Worm (Caenorhabditis elegans) whole organism, L1 larva: Measurements from ENCODE around the gene F56D6.20.
"Not testable (repeated sequence)": the region's sequence is repeated elsewhere in the genome, so short reads cannot be mapped to it uniquely, and the experiment has no call there.

ENCODE experiments used
- C16A3.4 ChIP-seq: fragments of 150-350 bp; optimal IDR thresholded peaks from 2 replicates; lab custom pipeline; 2014; ENCODE audit warnings: missing biosample characterization, missing genetic modification characterization
- alr-1 ChIP-seq: fragments of 200-800 bp; sonication (Bioruptor generic); optimal IDR thresholded peaks from 2 replicates; lab custom pipeline; 2018; ENCODE audit warnings: borderline replicate concordance, mild to moderate bottlenecking, missing genetic modification characterization, missing compliant biosample characterization
- ceh-8 ChIP-seq: fragments of 200-800 bp; sonication (Bioruptor generic); optimal IDR thresholded peaks from 2 replicates; lab custom pipeline; 2018; ENCODE audit warnings: mild to moderate bottlenecking, missing genetic modification characterization, moderate library complexity, missing compliant biosample characterization
- ceh-90 ChIP-seq: sonication (generic microtip); optimal IDR thresholded peaks from 2 replicates; lab custom pipeline; 2016; ENCODE audit warnings: missing genetic modification characterization, missing compliant biosample characterization
- efl-1 ChIP-seq, 4 experiments: fragments of 150-350 bp; optimal IDR thresholded peaks in 3 of 4; peaks in 1 of 4; 1 replicate in 1 of 4; 2 replicates in 3 of 4; lab custom pipeline; 2014; ENCODE audit warnings: missing biosample characterization in 2 of 4, missing genetic modification characterization in 2 of 4, missing genetic modification reagents in 2 of 4
- efl-3 ChIP-seq: fragments of 200-800 bp; sonication (Bioruptor generic); optimal IDR thresholded peaks from 2 replicates; lab custom pipeline; 2018; ENCODE audit warnings: mild to moderate bottlenecking, missing genetic modification characterization, missing compliant biosample characterization
- elt-2 ChIP-seq: sonication (generic microtip); optimal IDR thresholded peaks from 2 replicates; lab custom pipeline; 2016; ENCODE audit warnings: missing genetic modification characterization, mild to moderate bottlenecking, inconsistent platforms, missing compliant biosample characterization, missing genetic modification reagents
- elt-3 ChIP-seq, 6 experiments: fragments of 150-350 bp in 1 of 6; sonication (generic microtip); optimal IDR thresholded peaks; 2 replicates each; lab custom pipeline; 2017 to 2018; ENCODE audit warnings: missing biosample characterization in 6 of 6, missing genetic modification characterization in 6 of 6, inconsistent platforms in 1 of 6
- ets-5 ChIP-seq: fragments of 200-800 bp; sonication (Bioruptor generic); IDR thresholded peaks from 2 replicates; pipeline ENCODE4 v1.3.6; 2022; ENCODE audit warnings: missing genetic modification characterization, missing compliant biosample characterization
- hlh-17 ChIP-seq: fragments of 200-800 bp; sonication (Bioruptor generic); optimal IDR thresholded peaks from 2 replicates; lab custom pipeline; 2018; ENCODE audit warnings: missing genetic modification characterization, mild to moderate bottlenecking, missing compliant biosample characterization, moderate library complexity, borderline replicate concordance
- isw-1 ChIP-seq: fragments of 200-800 bp; sonication (Bioruptor generic); IDR thresholded peaks from 2 replicates; pipeline ENCODE4 v1.3.6; 2022; ENCODE audit warnings: missing genetic modification characterization, missing compliant biosample characterization
- jun-1 ChIP-seq: fragments of 150-350 bp; optimal IDR thresholded peaks from 2 replicates; lab custom pipeline; 2014; ENCODE audit warnings: missing biosample characterization, missing genetic modification reagents, missing genetic modification characterization
- lin-15B ChIP-seq: fragments of 150-350 bp; sonication (generic microtip); optimal IDR thresholded peaks from 3 replicates; lab custom pipeline; 2014; ENCODE audit warnings: missing biosample characterization, missing genetic modification characterization
- lin-35 ChIP-seq, 2 experiments: fragments of 150-350 bp; optimal IDR thresholded peaks; 2 replicates each; lab custom pipeline; 2014; ENCODE audit warnings: missing biosample characterization in 2 of 2, missing genetic modification characterization in 2 of 2, missing genetic modification reagents in 2 of 2
- mep-1 ChIP-seq: fragments of 150-350 bp; optimal IDR thresholded peaks from 2 replicates; lab custom pipeline; 2014; ENCODE audit warnings: missing biosample characterization, missing genetic modification characterization
- nhr-20 ChIP-seq: sonication (generic microtip); optimal IDR thresholded peaks from 2 replicates; lab custom pipeline; 2016; ENCODE audit warnings: mild to moderate bottlenecking, missing genetic modification characterization, missing compliant biosample characterization
- nhr-237 ChIP-seq: fragments of 150-350 bp; optimal IDR thresholded peaks from 2 replicates; lab custom pipeline; 2014; ENCODE audit warnings: missing biosample characterization, missing genetic modification characterization
- nhr-47 ChIP-seq: sonication (generic microtip); optimal IDR thresholded peaks from 2 replicates; lab custom pipeline; 2016; ENCODE audit warnings: mild to moderate bottlenecking, missing genetic modification characterization, moderate library complexity, missing compliant biosample characterization
- nhr-76 ChIP-seq: sonication (generic microtip); optimal IDR thresholded peaks from 2 replicates; lab custom pipeline; 2017; ENCODE audit warnings: missing biosample characterization, missing genetic modification characterization
- pqm-1 ChIP-seq: sonication (generic microtip); optimal IDR thresholded peaks from 3 replicates; lab custom pipeline; 2017; ENCODE audit warnings: missing biosample characterization, missing genetic modification characterization
- rnt-1 ChIP-seq: sonication (generic microtip); optimal IDR thresholded peaks from 2 replicates; lab custom pipeline; 2016; ENCODE audit warnings: mild to moderate bottlenecking, missing genetic modification characterization, moderate library complexity, missing compliant biosample characterization
- sup-37 ChIP-seq: fragments of 200-800 bp; sonication (Bioruptor generic); optimal IDR thresholded peaks from 2 replicates; lab custom pipeline; 2018; ENCODE audit warnings: mild to moderate bottlenecking, missing genetic modification characterization, missing compliant biosample characterization
- unc-62 ChIP-seq: fragments of 150-350 bp; optimal IDR thresholded peaks from 2 replicates; lab custom pipeline; 2014; ENCODE audit warnings: missing biosample characterization, missing genetic modification reagents, missing genetic modification characterization
- zag-1 ChIP-seq: fragments of 150-350 bp; optimal IDR thresholded peaks from 2 replicates; lab custom pipeline; 2014; ENCODE audit warnings: missing biosample characterization, missing genetic modification characterization
- zip-4 ChIP-seq: fragments of 200-800 bp; sonication (Bioruptor generic); optimal IDR thresholded peaks from 2 replicates; lab custom pipeline; 2018; ENCODE audit warnings: mild to moderate bottlenecking, missing genetic modification characterization, moderate library complexity, missing compliant biosample characterization

Gene F56D6.20

DNA sequence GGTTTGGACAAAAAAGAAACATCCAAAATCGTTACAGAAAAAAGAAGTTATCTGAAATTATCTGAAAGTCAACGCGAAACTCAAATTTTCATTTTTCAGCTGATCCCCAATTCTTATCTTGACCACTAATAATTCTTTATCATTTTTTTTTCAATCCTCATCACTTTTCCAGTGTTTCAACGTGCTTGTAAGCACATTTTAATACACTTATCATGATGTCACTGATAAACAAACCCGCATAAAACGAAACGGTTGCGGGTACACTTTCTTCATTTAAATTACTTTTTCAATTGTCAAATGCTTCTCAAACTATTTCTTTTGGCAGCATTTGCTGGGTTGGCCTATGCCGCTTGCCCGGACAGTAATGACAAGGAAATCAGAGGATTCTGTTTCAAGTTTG is 9.2 kb downstream of the F56D6.20 start, which contains the start of gene clec-67:
Gene clec-67 (plus strand): TSS at position 268 of the 400 bp plus-strand sequence.
- TF ChIP-seq elt-2 (tag; lab: Kevin White, UChicago) (peak; percentile 94), pqm-1 (tag; lab: Kevin White, UChicago) (peak; percentile 21), efl-3 (no peak)

- no peak for TF ChIP-seq rnt-1 (tag; lab: Kevin White, UChicago)
- no peak for TF ChIP-seq efl-1 (optimal IDR thresholded peaks at IDR 0.05; lab: Kevin White, UChicago)
- TF ChIP-seq efl-1 (GFP tag; optimal IDR thresholded peaks at IDR 0.05 in 1 of 2; lab: Kevin White, UChicago) = no peak
- TF ChIP-seq ceh-90 = no peak
Observed at ce11 chrIV:3926117-3926516, 13.4 kb downstream of the F56D6.20 start, which contains the start of gene clec-68. Gene clec-68, plus strand, starts transcription at chrIV:3926417.

DNA sequence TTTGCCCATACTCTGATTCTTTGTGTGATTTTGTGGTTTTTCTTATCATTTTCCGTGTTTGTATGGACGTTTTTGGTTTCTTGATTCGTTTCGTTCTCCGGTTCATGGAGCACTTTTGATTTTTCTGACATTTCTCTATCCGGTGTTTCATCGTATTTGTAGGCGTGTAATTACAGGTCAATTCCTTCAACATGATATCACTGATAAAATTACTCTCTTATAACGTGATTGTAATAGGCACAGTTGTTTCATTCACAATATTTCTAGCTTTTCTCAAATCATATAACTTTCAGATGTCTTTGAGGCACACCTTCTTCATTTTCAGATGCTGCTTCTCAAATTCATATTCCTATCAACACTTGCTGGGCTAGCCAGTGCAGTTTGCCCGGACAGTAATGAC is 19.7 kb downstream of the F56D6.20 start, which contains the start of gene clec-70:
Gene clec-70 (plus strand): TSS at position 301 of the 400 bp plus-strand sequence.
- not testable (repeated sequence) for TF ChIP-seq mep-1; sup-37; elt-3 (tag; optimal IDR thresholded peaks at IDR 0.05; lab: Kevin White, UChicago)

- TF ChIP-seq ceh-8 (GFP tag; lab: Kevin White, UChicago) (no peak), alr-1 (no peak), C16A3.4 (tag; lab: Kevin White, UChicago) (no peak), nhr-76 (tag; lab: Kevin White, UChicago) (no peak), zag-1 (tag; lab: Kevin White, UChicago) (no peak), zip-4 (no peak), elt-2 (tag; lab: Kevin White, UChicago) (peak; percentile 58)
- TF ChIP-seq, all 84 proteins: peak for 1
Observed at ce11 chrIV:3937097-3937496, 24.4 kb downstream of the F56D6.20 start, which contains the start of gene clec-71. Gene clec-71, plus strand, starts transcription at chrIV:3937458.

DNA sequence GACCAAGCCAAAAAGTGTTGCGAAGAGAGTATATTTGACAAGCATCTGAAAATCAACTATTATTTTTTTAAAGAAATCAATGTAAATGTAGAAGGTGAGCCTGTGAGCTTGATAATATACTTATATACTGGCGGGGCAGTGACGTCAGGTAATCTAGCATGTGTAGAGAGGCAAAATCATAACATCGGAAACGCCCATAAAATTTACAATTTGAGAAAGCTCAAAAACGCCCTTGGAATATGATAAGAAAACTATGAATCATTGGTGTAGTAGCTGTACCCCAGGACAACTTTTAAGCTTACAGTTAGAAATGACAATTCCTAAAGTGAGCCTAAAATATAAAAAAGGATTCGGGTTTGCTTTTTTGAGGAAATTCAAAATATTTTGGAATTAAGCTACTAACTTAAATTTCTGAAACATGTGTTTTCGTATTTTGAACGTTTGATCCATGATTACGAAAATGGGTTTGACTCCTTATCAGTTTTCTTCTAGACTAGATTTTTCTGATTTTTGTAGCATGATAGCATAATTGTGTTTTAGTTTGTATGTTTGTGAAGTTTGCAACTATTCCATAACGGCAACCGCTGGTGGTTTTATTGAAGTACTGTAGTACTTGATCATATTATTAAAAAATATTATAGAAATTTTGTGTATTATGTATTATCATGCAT is 29.1 kb downstream of the F56D6.20 start, which contains the start of gene clec-174:
Gene clec-174 (minus strand): TSS at position 51 of the 671 bp plus-strand sequence.
- no peak for TF ChIP-seq isw-1 (GFP tag; lab: Robert Waterston, UW)
- no peak for TF ChIP-seq efl-3
- TF ChIP-seq nhr-47 = no peak
- TF ChIP-seq, all 84 proteins: peak for 0

ce11 chrIV:3943003-3943402 is 30.3 kb downstream of the F56D6.20 start, which contains the start of gene Y46C8AL.11:
Gene Y46C8AL.11, plus strand, starts transcription at chrIV:3943303.
- TF ChIP-seq ets-5 (GFP tag; lab: Robert Waterston, UW) (no peak), efl-3 (no peak), efl-1 (optimal IDR thresholded peaks at IDR 0.05; lab: Kevin White, UChicago) (no peak), efl-1 (GFP tag; optimal IDR thresholded peaks at IDR 0.05 in 1 of 2; lab: Kevin White, UChicago) (no peak), unc-62 (GFP tag; lab: Kevin White, UChicago) (no peak), lin-15B (tag; lab: Kevin White, UChicago) (no peak), hlh-17 (GFP tag; lab: Kevin White, UChicago) (no peak), nhr-237 (tag; lab: Kevin White, UChicago) (no peak), elt-2 (tag; lab: Kevin White, UChicago) (no peak), zip-4 (no peak)

- TF ChIP-seq efl-1 (optimal IDR thresholded peaks at IDR 0.05; lab: Kevin White, UChicago) = no peak
- no peak for TF ChIP-seq efl-1 (GFP tag; optimal IDR thresholded peaks at IDR 0.05 in 1 of 2; lab: Kevin White, UChicago)
- no peak for TF ChIP-seq alr-1
- peak; percentile 98 for TF ChIP-seq elt-2 (tag; lab: Kevin White, UChicago)
- peak in 1 of 2 experiments; percentile 10 for TF ChIP-seq lin-35 (GFP tag; optimal IDR thresholded peaks at IDR 0.05; lab: Kevin White, UChicago)
- no peak for TF ChIP-seq zag-1 (tag; lab: Kevin White, UChicago)
- TF ChIP-seq nhr-20 (tag; lab: Kevin White, UChicago) = peak; percentile 13
- peak; percentile 78 for TF ChIP-seq jun-1 (tag; lab: Kevin White, UChicago)
- peak; percentile 78 for TF ChIP-seq pqm-1 (tag; lab: Kevin White, UChicago)
Observed at ce11 chrIV:3944459-3944858, 31.8 kb downstream of the F56D6.20 start, which contains the start of gene clec-72. Gene clec-72, plus strand, starts transcription at chrIV:3944816.
